Fruit fly (Drosophila melanogaster): ENCODE results near the gene LKRSDH.
A peak's percentile ranks its signal among the peaks of the same experiment; 100 is the strongest.

Gene LKRSDH

DNA sequence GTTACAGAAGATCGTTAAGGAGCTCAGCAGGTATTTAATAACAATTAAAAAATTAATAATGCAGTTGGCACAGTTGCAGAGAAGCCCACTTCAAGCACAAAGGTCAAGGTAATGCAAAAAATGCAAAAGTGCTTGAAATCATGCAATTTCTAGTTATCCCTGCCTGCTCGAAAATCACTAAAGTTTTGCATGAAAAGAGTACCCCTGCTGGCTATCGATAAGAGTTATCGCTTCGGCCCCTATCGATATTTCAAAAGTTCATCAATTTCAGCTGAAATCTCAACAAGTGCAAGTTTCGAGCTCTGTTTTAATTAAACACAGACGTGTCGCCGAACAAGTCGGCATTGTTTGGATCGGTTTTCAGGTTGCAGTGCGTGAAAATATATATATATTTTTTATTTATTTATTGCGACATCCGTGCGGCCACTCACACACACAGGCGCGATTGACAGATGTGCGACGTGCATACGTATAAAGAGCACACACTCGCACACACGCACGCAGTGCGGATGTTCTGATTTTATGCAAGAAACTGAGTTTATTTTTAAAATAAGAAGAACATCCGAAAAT is 25.6 kb upstream of the LKRSDH start (continued):
- TF ChIP-seq Spps (tag; optimal IDR thresholded peaks at IDR 0.05) (no peak), Hr3 (GFP tag; optimal IDR thresholded peaks at IDR 0.05) (peak; percentile 50), CG5245 (GFP tag; optimal IDR thresholded peaks at IDR 0.05) (peak; percentile 10), CG32767 (GFP tag; IDR thresholded peaks at IDR 0.05) (peak; percentile 50; the same call in 1 of the 2 replicates), CG1024 (GFP tag; IDR thresholded peaks at IDR 0.05) (0 out of 2 replicates have a peak, but pooled peaks have one; percentile 3), dm (GFP tag; optimal IDR thresholded peaks at IDR 0.05) (peak; percentile 53), CG11696 (GFP tag; IDR thresholded peaks at IDR 0.05) (no peak), ERR (GFP tag; optimal IDR thresholded peaks at IDR 0.05) (peak; percentile 45), Rfx (GFP tag; IDR thresholded peaks at IDR 0.05) (peak; percentile 78), amos (GFP tag; IDR thresholded peaks at IDR 0.05; ENCODE audit: partially characterized antibody) (peak; percentile 82), Poxn (GFP tag; IDR thresholded peaks at IDR 0.05) (no peak), Max (GFP tag; optimal IDR thresholded peaks at IDR 0.05) (peak; percentile 58), gem (tag; optimal IDR thresholded peaks at IDR 0.05) (peak; percentile 59), bowl (GFP tag; IDR thresholded peaks at IDR 0.05) (no peak), ewg (GFP tag; optimal IDR thresholded peaks at IDR 0.05) (no peak), Aef1 (GFP tag; IDR thresholded peaks at IDR 0.05) (no peak; the same call in 2 of the 3 replicates), fd3F (GFP tag; optimal IDR thresholded peaks at IDR 0.05) (peak; percentile 16), CG4404 (GFP tag; IDR thresholded peaks at IDR 0.05) (no peak), CG15479 (GFP tag; optimal IDR thresholded peaks at IDR 0.05) (peak; percentile 32), CG7786 (GFP tag; optimal IDR thresholded peaks at IDR 0.05) (peak; percentile 66), unpg (GFP tag; optimal IDR thresholded peaks at IDR 0.05) (peak; percentile 55), PHDP (tag; optimal IDR thresholded peaks at IDR 0.05) (peak; percentile 9), CG9876 (GFP tag; optimal IDR thresholded peaks at IDR 0.05) (peak; percentile 24), H2.0 (GFP tag; IDR thresholded peaks at IDR 0.05) (peak; percentile 40; the same call in 1 of the 2 replicates), Atf3 (GFP tag; optimal IDR thresholded peaks at IDR 0.05) (no peak), corto (GFP tag; optimal IDR thresholded peaks at IDR 0.05) (peak; percentile 33), br (optimal IDR thresholded peaks at IDR 0.05) (no peak), prd (optimal IDR thresholded peaks at IDR 0.05) (no peak), prd (GFP tag; IDR thresholded peaks at IDR 0.05) (peak; percentile 62), Ada2b (GFP tag; IDR thresholded peaks at IDR 0.05) (peak; percentile 57), Hr39 (optimal IDR thresholded peaks at IDR 0.05) (no peak), dysf (GFP tag; IDR thresholded peaks at IDR 0.05) (peak; percentile 63), al (GFP tag; IDR thresholded peaks at IDR 0.05) (no peak; the same call in 1 of the 2 replicates), CG11247 (GFP tag; IDR thresholded peaks at IDR 0.05) (peak; percentile 37; the same call in 1 of the 2 replicates), CG10979 (tag; optimal IDR thresholded peaks at IDR 0.05) (peak; percentile 42), twi (tag; optimal IDR thresholded peaks at IDR 0.05) (peak; percentile 50), CG6254 (GFP tag; optimal IDR thresholded peaks at IDR 0.05) (no peak), Bteb2 (GFP tag; optimal IDR thresholded peaks at IDR 0.05) (no peak), HLH3B (GFP tag; IDR thresholded peaks at IDR 0.05) (0 out of 2 replicates have a peak, but pooled peaks have one; percentile 48), HLHmδ (GFP tag; optimal IDR thresholded peaks at IDR 0.05) (no peak), klu (GFP tag; IDR thresholded peaks at IDR 0.05) (peak; percentile 24; the same call in 1 of the 2 replicates), CG3407 (GFP tag; optimal IDR thresholded peaks at IDR 0.05) (no peak), CG17802 (tag; optimal IDR thresholded peaks at IDR 0.05) (peak; percentile 2), HLH4C (GFP tag; IDR thresholded peaks at IDR 0.05; ENCODE audit: partially characterized antibody) (peak; percentile 85), Mes4 (GFP tag; optimal IDR thresholded peaks at IDR 0.05) (peak; percentile 44), Ets97D (GFP tag; optimal IDR thresholded peaks at IDR 0.05) (peak; percentile 86), pzg (GFP tag; optimal IDR thresholded peaks at IDR 0.05) (peak; percentile 64), toy (GFP tag; IDR thresholded peaks at IDR 0.05) (0 out of 2 replicates have a peak, but pooled peaks have one; percentile 20), CG10543 (GFP tag; optimal IDR thresholded peaks at IDR 0.05) (peak; percentile 46), CG17359 (tag; optimal IDR thresholded peaks at IDR 0.05) (peak; percentile 17), CG13424 (tag; optimal IDR thresholded peaks at IDR 0.05) (peak; percentile 58)
